Worm (Caenorhabditis elegans): ENCODE results near the gene C02B10.6.

The C02B10.6 gene

DNA sequence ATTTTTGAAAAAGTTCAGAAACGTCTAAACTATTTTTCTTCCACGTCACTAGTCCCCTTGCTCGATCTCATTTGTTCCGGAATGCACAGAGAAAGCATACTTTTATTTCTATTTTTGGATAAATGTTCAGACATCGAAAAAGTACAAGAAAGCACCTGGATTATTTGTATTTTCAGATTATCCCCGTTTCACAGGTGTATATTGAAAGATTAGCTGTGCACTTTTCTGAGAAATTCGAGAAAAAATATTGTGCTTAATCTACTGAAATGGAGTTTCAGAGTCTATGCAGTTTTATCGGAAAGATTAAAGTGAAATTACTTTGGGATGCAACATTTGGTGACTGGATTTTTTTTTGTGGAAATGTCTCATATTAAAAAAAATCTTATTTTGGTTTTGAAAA lies 31.3 kb downstream of the C02B10.6 start:
- TF ChIP-seq lin-39 (tag; optimal IDR thresholded peaks at IDR 0.05) = no peak
- no peak for TF ChIP-seq nhr-67 (tag; optimal IDR thresholded peaks at IDR 0.05)
- TF ChIP-seq ama-1 (optimal IDR thresholded peaks at IDR 0.05) = no peak
- TF ChIP-seq egl-27 (tag; optimal IDR thresholded peaks at IDR 0.05) = no peak
- no peak for TF ChIP-seq nhr-25 (tag; optimal IDR thresholded peaks at IDR 0.05)
- no peak for TF ChIP-seq daf-12 (tag; optimal IDR thresholded peaks at IDR 0.05)
- no peak for TF ChIP-seq sea-2 (GFP tag; optimal IDR thresholded peaks at IDR 0.05)
- no peak for TF ChIP-seq lin-15B (tag; optimal IDR thresholded peaks at IDR 0.05)
- TF ChIP-seq nhr-23 (tag; optimal IDR thresholded peaks at IDR 0.05) = no peak
- TF ChIP-seq hmg-11 (tag; optimal IDR thresholded peaks at IDR 0.05) = no peak
- TF ChIP-seq zag-1 (tag; optimal IDR thresholded peaks at IDR 0.05) = no peak
- TF ChIP-seq nhr-76 (tag; optimal IDR thresholded peaks at IDR 0.05) = no peak
- no peak for TF ChIP-seq ceh-16 (tag; optimal IDR thresholded peaks at IDR 0.05)
- no peak for TF ChIP-seq jun-1 (tag; optimal IDR thresholded peaks at IDR 0.05)
- TF ChIP-seq fos-1 (tag; optimal IDR thresholded peaks at IDR 0.05) = no peak
- no peak for TF ChIP-seq elt-3 (tag; optimal IDR thresholded peaks at IDR 0.05)

DNA sequence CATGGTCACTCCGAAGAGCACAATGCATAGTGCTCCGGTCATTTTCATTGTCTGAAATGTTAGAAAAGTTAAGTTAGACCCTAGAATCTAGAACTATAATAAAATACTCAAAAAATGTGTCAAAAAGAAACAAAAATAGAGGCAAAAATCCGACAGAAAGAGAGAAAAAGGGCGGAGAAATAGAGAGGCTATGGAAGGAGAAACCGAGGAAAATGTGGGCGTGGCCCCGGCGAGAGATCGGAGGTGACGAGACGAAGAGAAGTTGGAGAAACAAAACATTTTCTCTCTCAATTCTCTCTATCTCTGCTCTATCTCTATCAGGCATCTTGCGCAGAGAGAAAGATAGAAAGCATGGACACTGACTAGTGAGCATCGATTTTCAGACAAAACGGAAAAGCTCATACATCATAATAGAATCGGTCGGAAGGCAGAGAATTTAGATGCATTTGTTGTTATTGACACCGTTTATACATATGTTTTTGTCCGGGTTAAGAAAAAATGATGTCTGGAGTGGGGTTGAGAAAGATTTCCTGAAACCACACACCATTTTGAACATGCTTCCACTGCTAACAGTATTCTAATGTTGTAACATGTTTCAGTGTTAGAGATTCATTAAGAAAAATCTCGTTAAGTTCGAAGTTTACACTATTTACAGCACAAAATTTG lies 32.7 kb downstream of the C02B10.6 start, which contains the start of gene C02B10.3:
TSS of gene C02B10.3 (minus strand) at position 51 of the 666 bp plus-strand sequence.
- no peak for TF ChIP-seq nhr-25 (tag; optimal IDR thresholded peaks at IDR 0.05)
- peak; percentile 76 for TF ChIP-seq hmg-11 (tag; optimal IDR thresholded peaks at IDR 0.05)
- TF ChIP-seq ztf-4 (tag; optimal IDR thresholded peaks at IDR 0.05) = no peak
- TF ChIP-seq lin-39 (tag; optimal IDR thresholded peaks at IDR 0.05) = peak; percentile 42
- peak; percentile 67 for TF ChIP-seq fkh-10 (GFP tag; optimal IDR thresholded peaks at IDR 0.05)
- no peak for TF ChIP-seq fos-1 (tag; optimal IDR thresholded peaks at IDR 0.05)
- peak; percentile 22 for TF ChIP-seq pha-4 (tag; optimal IDR thresholded peaks at IDR 0.05)
- no peak for TF ChIP-seq nhr-12 (tag; optimal IDR thresholded peaks at IDR 0.05)
- peak; percentile 72 for TF ChIP-seq nfya-1 (tag; optimal IDR thresholded peaks at IDR 0.05; ENCODE audit: insufficient read depth)

DNA sequence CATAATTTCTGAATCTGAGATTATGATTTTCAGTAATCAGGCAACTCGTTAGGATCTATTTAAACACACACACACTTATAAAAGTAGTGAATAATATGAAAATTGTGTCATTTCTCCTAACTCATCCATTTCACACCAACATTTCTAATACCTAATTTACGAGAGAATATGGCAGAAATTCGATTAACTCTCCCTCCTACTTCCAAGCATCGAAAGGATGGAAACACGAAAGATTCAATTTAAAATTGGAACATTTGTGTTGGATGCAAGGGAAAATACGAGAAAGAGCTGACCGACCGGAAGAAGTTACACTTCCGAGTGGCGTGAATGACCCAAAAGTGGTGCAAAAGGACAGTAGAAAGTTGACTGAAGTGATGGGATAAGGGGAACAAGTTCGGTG lies 38.3 kb downstream of the C02B10.6 start:
- TF ChIP-seq R02D3.7 (tag; optimal IDR thresholded peaks at IDR 0.05) = no peak
- no peak for TF ChIP-seq ceh-9 (tag; optimal IDR thresholded peaks at IDR 0.05)
- TF ChIP-seq lin-15B (tag; optimal IDR thresholded peaks at IDR 0.05) = no peak
- TF ChIP-seq unc-39 (tag; optimal IDR thresholded peaks at IDR 0.05) = no peak
- TF ChIP-seq eor-1 (tag; optimal IDR thresholded peaks at IDR 0.05) = no peak
- TF ChIP-seq jun-1 (tag; optimal IDR thresholded peaks at IDR 0.05) = no peak
- TF ChIP-seq elt-1 (tag; optimal IDR thresholded peaks at IDR 0.05) = no peak
- TF ChIP-seq ama-1 (optimal IDR thresholded peaks at IDR 0.05) = no peak
- TF ChIP-seq nhr-23 (tag; optimal IDR thresholded peaks at IDR 0.05) = no peak
- no peak for TF ChIP-seq ztf-4 (tag; optimal IDR thresholded peaks at IDR 0.05)
- no peak for TF ChIP-seq mml-1 (tag; optimal IDR thresholded peaks at IDR 0.05)
- TF ChIP-seq nhr-25 (tag; optimal IDR thresholded peaks at IDR 0.05) = no peak
- no peak for TF ChIP-seq nhr-76 (tag; optimal IDR thresholded peaks at IDR 0.05)
- TF ChIP-seq lsy-12 (tag; optimal IDR thresholded peaks at IDR 0.05) = no peak
- no peak for TF ChIP-seq ceh-82 (tag; optimal IDR thresholded peaks at IDR 0.05)
- no peak for TF ChIP-seq hmg-11 (tag; optimal IDR thresholded peaks at IDR 0.05)
- no peak for TF ChIP-seq ZK546.5 (tag; optimal IDR thresholded peaks at IDR 0.05)
- TF ChIP-seq pha-4 (tag; optimal IDR thresholded peaks at IDR 0.05) = no peak

ce11 chrIV:5109943-5110342 lies 39.2 kb downstream of the C02B10.6 start:
- TF ChIP-seq nhr-237 (tag; optimal IDR thresholded peaks at IDR 0.05) (no peak), nhr-43 (tag; optimal IDR thresholded peaks at IDR 0.05; ENCODE audit: poor library complexity, severe bottlenecking) (no peak), ceh-9 (tag; optimal IDR thresholded peaks at IDR 0.05) (no peak), nhr-11 (tag; optimal IDR thresholded peaks at IDR 0.05) (no peak), ceh-16 (tag; optimal IDR thresholded peaks at IDR 0.05) (no peak), mdl-1 (tag; optimal IDR thresholded peaks at IDR 0.05) (no peak), ZK546.5 (tag; optimal IDR thresholded peaks at IDR 0.05) (no peak)

DNA sequence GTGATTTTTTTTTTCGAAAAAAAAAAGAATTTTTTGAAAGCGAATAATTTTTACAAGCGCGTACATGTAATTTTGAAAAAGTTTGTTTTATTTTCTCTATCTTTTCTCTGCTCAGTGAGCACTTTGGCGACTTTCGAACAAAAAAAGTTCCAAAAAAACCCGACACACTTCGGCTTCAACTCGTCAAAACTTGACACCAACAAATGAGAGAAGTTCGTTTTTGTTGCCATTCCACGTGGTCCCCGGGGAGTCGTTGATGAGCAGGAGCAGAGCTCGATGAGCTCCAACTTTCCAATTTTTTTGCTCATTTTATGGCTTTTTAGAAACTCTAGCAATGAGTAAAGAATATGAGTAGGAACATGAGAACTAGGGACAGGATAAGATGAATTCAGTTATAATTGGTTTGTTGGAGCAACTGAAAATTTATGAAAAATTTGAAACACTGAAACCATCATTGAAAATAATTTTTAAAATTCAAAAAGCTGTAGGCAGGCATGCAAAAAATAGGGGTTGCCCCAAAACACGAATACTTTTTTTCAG lies 39.8 kb downstream of the C02B10.6 start:
- peak; percentile 12 for TF ChIP-seq lin-39 (tag; optimal IDR thresholded peaks at IDR 0.05)
- peak; percentile 28 for TF ChIP-seq egl-5 (tag; optimal IDR thresholded peaks at IDR 0.05)
- no peak for TF ChIP-seq hmg-11 (tag; optimal IDR thresholded peaks at IDR 0.05)
